Worm (Caenorhabditis elegans) whole organism, young adult: Measurements from ENCODE around the gene exc-9.

Experiments
- B0336.3 ChIP-seq: fragments of 200-800 bp; sonication (Bioruptor generic); IDR thresholded peaks from 2 replicates; pipeline ENCODE4 v1.3.6; 2022; ENCODE audit warnings: missing genetic modification characterization, missing compliant biosample characterization
- C17E4.6 ChIP-seq: fragments of 200-800 bp; sonication (Bioruptor generic); IDR thresholded peaks from 2 replicates; pipeline ENCODE4 v1.3.6; 2022; ENCODE audit warnings: missing genetic modification reagents, missing genetic modification characterization, missing compliant biosample characterization
- D2030.7 ChIP-seq: fragments of 200-800 bp; sonication (Bioruptor generic); IDR thresholded peaks from 2 replicates; pipeline ENCODE4 v1.3.6; 2022; ENCODE audit warnings: missing genetic modification reagents, missing genetic modification characterization, missing compliant biosample characterization
- F10E7.11 ChIP-seq: sonication (generic microtip); optimal IDR thresholded peaks from 2 replicates; lab custom pipeline; 2017; ENCODE audit warnings: mild to moderate bottlenecking, missing genetic modification characterization, moderate library complexity, missing compliant biosample characterization
- F23B12.7 ChIP-seq: sonication (generic microtip); optimal IDR thresholded peaks from 2 replicates; lab custom pipeline; 2017; ENCODE audit warnings: missing genetic modification characterization, mild to moderate bottlenecking, missing compliant biosample characterization, antibody characterized with exemption, moderate library complexity; ENCODE audit not compliant: insufficient read depth
- F57A8.1 ChIP-seq: fragments of 200-800 bp; sonication (Bioruptor generic); optimal IDR thresholded peaks from 2 replicates; lab custom pipeline; 2018; ENCODE audit warnings: mild to moderate bottlenecking, missing genetic modification characterization, moderate library complexity, missing compliant biosample characterization
- Y53G8AR.9 ChIP-seq: fragments of 200-800 bp; sonication (Bioruptor generic); conservative IDR thresholded peaks from 2 replicates; pipeline ENCODE4 v1.3.6; 2022; ENCODE audit warnings: missing genetic modification reagents, missing genetic modification characterization, missing compliant biosample characterization
- Y95B8A.8 ChIP-seq: fragments of 200-800 bp; sonication (Bioruptor generic); IDR thresholded peaks from 2 replicates; pipeline ENCODE4 v1.3.6; 2022; ENCODE audit warnings: missing genetic modification reagents, missing genetic modification characterization, missing compliant biosample characterization
- ama-1 ChIP-seq, 3 experiments: fragments of 150-350 bp in 1 of 3; sonication (generic microtip) in 2 of 3; optimal IDR thresholded peaks; 2 replicates each; lab custom pipeline; 2014 to 2018; ENCODE audit warnings: missing biosample characterization in 2 of 3, missing genetic modification characterization in 2 of 3, missing genetic modification reagents in 2 of 3
- aptf-2 ChIP-seq: fragments of 200-800 bp; sonication (Bioruptor generic); conservative IDR thresholded peaks from 2 replicates; pipeline ENCODE4 v1.3.6; 2022; ENCODE audit warnings: missing genetic modification reagents, missing genetic modification characterization, missing compliant biosample characterization
- aptf-3 ChIP-seq: fragments of 200-800 bp; sonication (Bioruptor generic); IDR thresholded peaks from 2 replicates; pipeline ENCODE4 v1.3.6; 2022; ENCODE audit warnings: missing genetic modification characterization, missing compliant biosample characterization
- atf-7 ChIP-seq: sonication (generic microtip); optimal IDR thresholded peaks from 2 replicates; lab custom pipeline; 2017; ENCODE audit warnings: mild to moderate bottlenecking, missing genetic modification characterization, missing compliant biosample characterization
- attf-3 ChIP-seq: fragments of 200-800 bp; sonication (Bioruptor generic); conservative IDR thresholded peaks from 2 replicates; pipeline ENCODE4 v1.3.6; 2022; ENCODE audit warnings: missing genetic modification reagents, missing genetic modification characterization, missing compliant biosample characterization
- attf-5 ChIP-seq: fragments of 200-800 bp; sonication (Bioruptor generic); optimal IDR thresholded peaks from 2 replicates; lab custom pipeline; 2018; ENCODE audit warnings: mild to moderate bottlenecking, missing genetic modification characterization, missing compliant biosample characterization
- cebp-1 ChIP-seq, 2 experiments: fragments of 200-800 bp in 1 of 2; sonication (Bioruptor generic) in 1 of 2; sonication (generic microtip) in 1 of 2; IDR thresholded peaks in 1 of 2; optimal IDR thresholded peaks in 1 of 2; 2 replicates each; pipeline versions ENCODE4 v1.3.6 to Lab custom; 2017 to 2022; ENCODE audit warnings: missing compliant biosample characterization in 2 of 2, missing genetic modification characterization in 2 of 2, mild to moderate bottlenecking in 1 of 2, missing genetic modification reagents in 1 of 2, moderate library complexity in 1 of 2
- ceh-40 ChIP-seq: fragments of 200-800 bp; sonication (Bioruptor generic); IDR thresholded peaks from 2 replicates; pipeline ENCODE4 v1.3.6; 2022; ENCODE audit warnings: missing genetic modification characterization, missing compliant biosample characterization
- die-1 ChIP-seq: sonication (generic microtip); optimal IDR thresholded peaks from 2 replicates; lab custom pipeline; 2016; ENCODE audit warnings: missing genotype, mild to moderate bottlenecking, missing genetic modification characterization, missing compliant biosample characterization
- dpl-1 ChIP-seq: fragments of 150-350 bp; optimal IDR thresholded peaks from 2 replicates; lab custom pipeline; 2014; ENCODE audit warnings: missing biosample characterization, missing genetic modification reagents, missing genetic modification characterization
- egl-18 ChIP-seq: fragments of 200-800 bp; sonication (Bioruptor generic); IDR thresholded peaks from 2 replicates; pipeline ENCODE4 v1.3.6; 2022; ENCODE audit warnings: missing genetic modification reagents, missing genetic modification characterization, missing compliant biosample characterization
- egl-44 ChIP-seq: fragments of 200-800 bp; sonication (Bioruptor generic); IDR thresholded peaks from 2 replicates; pipeline ENCODE4 v1.3.6; 2022; ENCODE audit warnings: missing genetic modification reagents, missing genetic modification characterization, missing compliant biosample characterization
- fkh-3 ChIP-seq: sonication (generic microtip); optimal IDR thresholded peaks from 2 replicates; lab custom pipeline; 2016; ENCODE audit warnings: mild to moderate bottlenecking, missing genetic modification characterization, missing compliant biosample characterization
- gei-17 ChIP-seq: fragments of 200-800 bp; sonication (Bioruptor generic); optimal IDR thresholded peaks from 2 replicates; lab custom pipeline; 2018; ENCODE audit warnings: mild to moderate bottlenecking, missing genetic modification characterization, missing compliant biosample characterization
- him-1 ChIP-seq: sonication (generic microtip); optimal IDR thresholded peaks from 2 replicates; lab custom pipeline; 2016; ENCODE audit warnings: missing genotype, missing genetic modification reagents, missing genetic modification characterization, missing compliant biosample characterization
- hlh-12 ChIP-seq: sonication (generic microtip); optimal IDR thresholded peaks from 2 replicates; lab custom pipeline; 2016; ENCODE audit warnings: missing genetic modification characterization, missing compliant biosample characterization
- hlh-26 ChIP-seq: fragments of 200-800 bp; sonication (Bioruptor generic); conservative IDR thresholded peaks from 2 replicates; pipeline ENCODE4 v1.3.6; 2022; ENCODE audit warnings: missing genetic modification reagents, missing genetic modification characterization, missing compliant biosample characterization
- hmg-1.2 ChIP-seq: fragments of 200-800 bp; sonication (Bioruptor generic); IDR thresholded peaks from 2 replicates; pipeline ENCODE4 v1.3.6; 2022; ENCODE audit warnings: missing genetic modification reagents, missing genetic modification characterization, missing compliant biosample characterization
- lir-1 ChIP-seq: fragments of 200-800 bp; sonication (Bioruptor generic); conservative IDR thresholded peaks from 2 replicates; pipeline ENCODE4 v1.3.6; 2022; ENCODE audit warnings: missing genetic modification reagents, missing genetic modification characterization, missing compliant biosample characterization
- madf-3 ChIP-seq: fragments of 200-800 bp; sonication (Bioruptor generic); IDR thresholded peaks from 2 replicates; pipeline ENCODE4 v1.3.6; 2022; ENCODE audit warnings: missing genetic modification reagents, missing genetic modification characterization, missing compliant biosample characterization
- madf-6 ChIP-seq: fragments of 200-800 bp; sonication (Bioruptor generic); IDR thresholded peaks from 2 replicates; pipeline ENCODE4 v1.3.6; 2022; ENCODE audit warnings: missing genetic modification reagents, missing genetic modification characterization, missing compliant biosample characterization
- madf-8 ChIP-seq: fragments of 200-800 bp; sonication (Bioruptor generic); conservative IDR thresholded peaks from 2 replicates; pipeline ENCODE4 v1.3.6; 2022; ENCODE audit warnings: missing genetic modification reagents, missing genetic modification characterization, missing compliant biosample characterization
- mes-4 ChIP-seq: sonication (generic microtip); optimal IDR thresholded peaks from 2 replicates; lab custom pipeline; 2016; ENCODE audit warnings: missing genotype, missing genetic modification characterization, missing compliant biosample characterization
- mxl-1 ChIP-seq: sonication (generic microtip); optimal IDR thresholded peaks from 2 replicates; lab custom pipeline; 2016; ENCODE audit warnings: missing genetic modification characterization, missing compliant biosample characterization
- nfya-2 ChIP-seq: fragments of 200-800 bp; sonication (Bioruptor generic); IDR thresholded peaks from 2 replicates; pipeline ENCODE4 v1.3.6; 2022; ENCODE audit warnings: missing genetic modification reagents, missing genetic modification characterization, missing compliant biosample characterization
- nfyb-1 ChIP-seq: fragments of 200-800 bp; sonication (Bioruptor generic); IDR thresholded peaks from 2 replicates; pipeline ENCODE4 v1.3.6; 2022; ENCODE audit warnings: missing genetic modification reagents, missing genetic modification characterization, missing compliant biosample characterization
- nhr-120 ChIP-seq: fragments of 200-800 bp; sonication (Bioruptor generic); IDR thresholded peaks from 2 replicates; pipeline ENCODE4 v1.3.6; 2022; ENCODE audit warnings: missing genetic modification characterization, missing compliant biosample characterization
- nhr-179 ChIP-seq: sonication (generic microtip); optimal IDR thresholded peaks from 2 replicates; lab custom pipeline; 2016; ENCODE audit warnings: mild to moderate bottlenecking, missing genetic modification characterization, missing compliant biosample characterization
- nhr-90 ChIP-seq: sonication (generic microtip); optimal IDR thresholded peaks from 2 replicates; lab custom pipeline; 2016; ENCODE audit warnings: missing genotype, mild to moderate bottlenecking, missing genetic modification characterization, missing compliant biosample characterization
- rcor-1 ChIP-seq: fragments of 200-800 bp; sonication (Bioruptor generic); IDR thresholded peaks from 2 replicates; pipeline ENCODE4 v1.3.6; 2022; ENCODE audit warnings: missing genetic modification reagents, missing genetic modification characterization, missing compliant biosample characterization
- repo-1 ChIP-seq: sonication (generic microtip); optimal IDR thresholded peaks from 2 replicates; lab custom pipeline; 2017; ENCODE audit warnings: mild to moderate bottlenecking, missing genetic modification characterization, missing compliant biosample characterization
- rpc-1 ChIP-seq, 2 experiments: fragments of 150-350 bp in 1 of 2; sonication (generic microtip) in 1 of 2; optimal IDR thresholded peaks; 2 replicates each; lab custom pipeline; 2014 to 2018; ENCODE audit warnings: missing biosample characterization in 1 of 2, missing genetic modification characterization in 1 of 2, missing genetic modification reagents in 1 of 2, missing genotype in 1 of 2
- sdz-38 ChIP-seq: sonication (generic microtip); optimal IDR thresholded peaks from 2 replicates; lab custom pipeline; 2016; ENCODE audit warnings: missing genotype, missing genetic modification characterization, missing compliant biosample characterization
- snpc-1.1 ChIP-seq: sonication (generic microtip); optimal IDR thresholded peaks from 2 replicates; lab custom pipeline; 2017; ENCODE audit warnings: missing genetic modification characterization, mild to moderate bottlenecking, missing compliant biosample characterization, antibody characterized with exemption, moderate library complexity, missing genotype, missing genetic modification reagents; ENCODE audit not compliant: insufficient read depth
- tbp1 ChIP-seq: fragments of 200-800 bp; sonication (Bioruptor generic); optimal IDR thresholded peaks from 2 replicates; lab custom pipeline; 2018; ENCODE audit warnings: mild to moderate bottlenecking, missing genetic modification characterization, missing compliant biosample characterization
- tbx-9 ChIP-seq: sonication (generic microtip); optimal IDR thresholded peaks from 2 replicates; lab custom pipeline; 2016; ENCODE audit warnings: borderline replicate concordance, missing genetic modification characterization, inconsistent platforms, missing compliant biosample characterization
- tlf-1 ChIP-seq: fragments of 200-800 bp; sonication (Bioruptor generic); optimal IDR thresholded peaks from 2 replicates; lab custom pipeline; 2018; ENCODE audit warnings: mild to moderate bottlenecking, missing genetic modification characterization, missing compliant biosample characterization
- zfh-2 ChIP-seq: fragments of 200-800 bp; sonication (Bioruptor generic); conservative IDR thresholded peaks from 2 replicates; pipeline ENCODE4 v1.3.6; 2022; ENCODE audit warnings: missing genetic modification reagents, missing genetic modification characterization, missing compliant biosample characterization
- ztf-25 ChIP-seq: fragments of 200-800 bp; sonication (Bioruptor generic); IDR thresholded peaks from 2 replicates; pipeline ENCODE4 v1.3.6; 2022; ENCODE audit warnings: missing genetic modification reagents, missing genetic modification characterization, missing compliant biosample characterization

The exc-9 gene

ce11 chrIV:7961889-7962342, 21.1 kb upstream of the exc-9 start:
- TF ChIP-seq ceh-40 (GFP tag; lab: Robert Waterston, UW), result 0 out of 2 replicates have a peak, but pooled peaks have one; percentile 33
- TF ChIP-seq B0336.3 (GFP tag; lab: Robert Waterston, UW), result peak; percentile 94
- no peak for TF ChIP-seq aptf-2 (GFP tag; lab: Robert Waterston, UW)
- TF ChIP-seq snpc-1.1 (tag; lab: Kevin White, UChicago), result peak; percentile 60
- TF ChIP-seq hlh-26, result no peak
- TF ChIP-seq repo-1 (tag; lab: Kevin White, UChicago), result peak; percentile 68
- peak; percentile 52 for TF ChIP-seq him-1 (tag; lab: Kevin White, UChicago)
- peak; percentile 36 for TF ChIP-seq mxl-1
- TF ChIP-seq tlf-1 (GFP tag; lab: Kevin White, UChicago), result peak; percentile 73
- TF ChIP-seq C17E4.6 (GFP tag; lab: Robert Waterston, UW), result no peak; the same call in 1 of the 2 replicates
- TF ChIP-seq tbp1 (GFP tag; lab: Kevin White, UChicago), result peak; percentile 61
- TF ChIP-seq Y53G8AR.9 (GFP tag; lab: Robert Waterston, UW), result peak; percentile 86
- no peak for TF ChIP-seq gei-17
- no peak for TF ChIP-seq lir-1 (GFP tag; lab: Robert Waterston, UW)
- TF ChIP-seq attf-5 (GFP tag; lab: Kevin White, UChicago), result no peak
- TF ChIP-seq egl-18 (GFP tag; lab: Robert Waterston, UW), result no peak
- TF ChIP-seq die-1 (tag; lab: Kevin White, UChicago), result no peak
- no peak for TF ChIP-seq nhr-90
- TF ChIP-seq mes-4, result peak; percentile 44
- TF ChIP-seq ztf-25 (GFP tag; lab: Robert Waterston, UW), result no peak
- TF ChIP-seq madf-8, result no peak
- TF ChIP-seq ama-1 (optimal IDR thresholded peaks at IDR 0.05; lab: Kevin White, UChicago), result no peak
- TF ChIP-seq ama-1 (GFP tag; optimal IDR thresholded peaks at IDR 0.05; lab: Kevin White, UChicago), result no peak
- TF ChIP-seq nhr-179 (tag; lab: Kevin White, UChicago), result no peak
- no peak; the same call in 1 of the 2 replicates for TF ChIP-seq hmg-1.2
- TF ChIP-seq fkh-3 (tag; lab: Kevin White, UChicago), result peak; percentile 88
- TF ChIP-seq aptf-3 (GFP tag; lab: Robert Waterston, UW), result no peak
- TF ChIP-seq atf-7 (tag; lab: Kevin White, UChicago), result peak; percentile 22
- TF ChIP-seq tbx-9 (tag; lab: Kevin White, UChicago), result peak; percentile 28
- TF ChIP-seq attf-3 (GFP tag; lab: Robert Waterston, UW), result no peak
- no peak for TF ChIP-seq sdz-38 (tag; lab: Kevin White, UChicago)
- TF ChIP-seq madf-6, result peak; percentile 76
- no peak for TF ChIP-seq F57A8.1 (GFP tag; lab: Kevin White, UChicago)
- TF ChIP-seq F23B12.7 (tag; lab: Kevin White, UChicago), result no peak
- no peak for TF ChIP-seq rpc-1 (optimal IDR thresholded peaks at IDR 0.05; lab: Kevin White, UChicago)
- peak; percentile 4 for TF ChIP-seq rpc-1 (tag; optimal IDR thresholded peaks at IDR 0.05; lab: Kevin White, UChicago)
- TF ChIP-seq egl-44 (GFP tag; lab: Robert Waterston, UW), result 0 out of 2 replicates have a peak, but pooled peaks have one; percentile 28
- 0 out of 2 replicates have a peak, but pooled peaks have one; percentile 56 for TF ChIP-seq nfyb-1 (GFP tag; lab: Robert Waterston, UW)
- TF ChIP-seq rcor-1 (GFP tag; lab: Robert Waterston, UW), result 0 out of 2 replicates have a peak, but pooled peaks have one; percentile 11
- TF ChIP-seq madf-3, result 0 out of 2 replicates have a peak, but pooled peaks have one; percentile 29
- no peak for TF ChIP-seq Y95B8A.8 (GFP tag; lab: Robert Waterston, UW)
- TF ChIP-seq dpl-1 (GFP tag; lab: Kevin White, UChicago), result no peak
- no peak for TF ChIP-seq nhr-120 (GFP tag; lab: Robert Waterston, UW)
- TF ChIP-seq F10E7.11, result peak; percentile 65
- no peak for TF ChIP-seq hlh-12
- no peak for TF ChIP-seq cebp-1 (GFP tag; IDR thresholded peaks at IDR 0.05; lab: Robert Waterston, UW)
- no peak for TF ChIP-seq cebp-1 (tag; optimal IDR thresholded peaks at IDR 0.05; lab: Kevin White, UChicago)
- TF ChIP-seq nfya-2, result 0 out of 2 replicates have a peak, but pooled peaks have one; percentile 21
- no peak for TF ChIP-seq zfh-2
- TF ChIP-seq D2030.7, result no peak
